Fruit fly (Drosophila melanogaster): ENCODE data around the gene CG43056.

CG43056 gene

DNA sequence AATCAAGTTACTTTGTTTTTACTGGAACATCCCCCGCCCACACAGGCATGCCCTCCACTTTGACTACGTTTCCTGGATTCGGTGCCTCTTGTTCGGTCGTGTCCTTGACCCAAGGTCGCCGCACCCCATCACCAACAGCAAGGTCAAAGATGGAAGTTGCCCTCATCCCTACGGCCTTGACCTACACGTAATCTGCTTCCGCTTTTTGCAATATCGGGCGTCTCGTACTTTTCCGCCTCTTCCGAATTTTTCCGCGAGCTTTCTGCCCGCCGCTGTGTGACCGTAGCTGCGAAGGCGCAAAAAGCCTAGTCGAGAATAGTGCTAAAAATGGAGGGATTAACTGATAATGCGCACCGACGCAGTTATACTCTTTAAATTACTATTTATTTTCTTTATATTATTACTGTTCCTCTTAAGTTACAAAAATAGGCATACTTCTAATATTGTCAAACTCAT, 19.0 kb downstream of the CG43056 start, which contains the start of gene Gs1l (continued):
- TF ChIP-seq hth (optimal IDR thresholded peaks at IDR 0.05) (no peak), CG2129 (GFP tag; IDR thresholded peaks at IDR 0.05; ENCODE audit: partially characterized antibody) (no peak), Bteb2 (GFP tag; optimal IDR thresholded peaks at IDR 0.05) (no peak), Oaz (GFP tag; IDR thresholded peaks at IDR 0.05) (no peak), cg (GFP tag; optimal IDR thresholded peaks at IDR 0.05) (no peak), CG3163 (GFP tag; optimal IDR thresholded peaks at IDR 0.05) (no peak), CG11695 (GFP tag; IDR thresholded peaks at IDR 0.05) (no peak), Asciz (GFP tag; optimal IDR thresholded peaks at IDR 0.05) (no peak), CG10431 (GFP tag; optimal IDR thresholded peaks at IDR 0.05) (no peak), CG8924 (tag; optimal IDR thresholded peaks at IDR 0.05) (no peak), Abd-B (GFP tag; optimal IDR thresholded peaks at IDR 0.05) (no peak), sqz (GFP tag; optimal IDR thresholded peaks at IDR 0.05) (no peak), kni (GFP tag; optimal IDR thresholded peaks at IDR 0.05) (no peak), CG14050 (GFP tag; IDR thresholded peaks at IDR 0.05) (no peak), CG12071 (GFP tag; optimal IDR thresholded peaks at IDR 0.05) (no peak), Med (GFP tag) (peak; percentile 82), CG3995 (GFP tag; optimal IDR thresholded peaks at IDR 0.05) (no peak), CG18599 (GFP tag; optimal IDR thresholded peaks at IDR 0.05) (no peak), pros (GFP tag; optimal IDR thresholded peaks at IDR 0.05) (no peak), NFAT (GFP tag; IDR thresholded peaks at IDR 0.05) (peak; percentile 94), ssp (GFP tag; IDR thresholded peaks at IDR 0.05) (no peak), Aef1 (GFP tag; IDR thresholded peaks at IDR 0.05) (no peak; the same call in 2 of the 3 replicates), bowl (GFP tag; IDR thresholded peaks at IDR 0.05) (no peak), CG18619 (GFP tag; optimal IDR thresholded peaks at IDR 0.05) (no peak), tap (tag; optimal IDR thresholded peaks at IDR 0.05) (no peak), gcm2 (GFP tag; optimal IDR thresholded peaks at IDR 0.05) (no peak), CG15601 (tag; optimal IDR thresholded peaks at IDR 0.05) (no peak), Bgb (GFP tag; IDR thresholded peaks at IDR 0.05; ENCODE audit: partially characterized antibody) (no peak), sc (optimal IDR thresholded peaks at IDR 0.05) (no peak), sc (GFP tag; optimal IDR thresholded peaks at IDR 0.05) (no peak), C15 (GFP tag; IDR thresholded peaks at IDR 0.05) (no peak), CG15073 (GFP tag; optimal IDR thresholded peaks at IDR 0.05) (no peak), CG9215 (GFP tag; IDR thresholded peaks at IDR 0.05) (no peak), CG9817 (tag; optimal IDR thresholded peaks at IDR 0.05) (no peak), CG8388 (GFP tag; optimal IDR thresholded peaks at IDR 0.05) (no peak), chm (GFP tag; IDR thresholded peaks at IDR 0.05) (peak; percentile 7; the same call in 1 of the 2 replicates), hkb (optimal IDR thresholded peaks at IDR 0.05) (no peak), hkb (GFP tag; IDR thresholded peaks at IDR 0.05) (0 out of 2 replicates have a peak, but pooled peaks have one; percentile 17), lilli (GFP tag; optimal IDR thresholded peaks at IDR 0.05) (no peak), dpn (GFP tag; optimal IDR thresholded peaks at IDR 0.05) (no peak), CG6765 (GFP tag; optimal IDR thresholded peaks at IDR 0.05) (no peak), CG9932 (GFP tag; IDR thresholded peaks at IDR 0.05) (peak; percentile 42; the same call in 1 of the 2 replicates), schlank (tag; optimal IDR thresholded peaks at IDR 0.05) (no peak), CoRest (tag; optimal IDR thresholded peaks at IDR 0.05) (peak; percentile 23), mam (GFP tag; optimal IDR thresholded peaks at IDR 0.05) (no peak), dan (GFP tag; IDR thresholded peaks at IDR 0.05) (no peak), CG16813 (GFP tag; IDR thresholded peaks at IDR 0.05; ENCODE audit: partially characterized antibody) (no peak), Nf-YA (GFP tag; IDR thresholded peaks at IDR 0.05) (no peak), CG14710 (tag; optimal IDR thresholded peaks at IDR 0.05) (peak; percentile 16), cad (GFP tag; optimal IDR thresholded peaks at IDR 0.05) (no peak), MESR4 (GFP tag; optimal IDR thresholded peaks at IDR 0.05) (peak; percentile 35), CG2202 (tag; optimal IDR thresholded peaks at IDR 0.05) (no peak)

Data from whole organism, embryonic.